Fruit fly (Drosophila melanogaster) whole organism, embryonic: ENCODE data around the gene CG34001.

Experiments
- Awh ChIP-seq: fragments of 200-800 bp; sonication (Bioruptor generic); IDR thresholded peaks from 2 replicates; pipeline ENCODE4, ENCODE4 v1.3.6; 2022; ENCODE audit warnings: missing biosample characterization, missing genetic modification characterization
- B-H2 ChIP-seq: fragments of 200-800 bp; sonication (Bioruptor generic); optimal IDR thresholded peaks from 2 replicates; lab custom pipeline; 2018; ENCODE audit warnings: missing biosample characterization, mild to moderate bottlenecking, missing genetic modification characterization
- CG10543 ChIP-seq: fragments of 200-800 bp; sonication (Bioruptor generic); optimal IDR thresholded peaks from 3 replicates; lab custom pipeline; 2017; ENCODE audit warnings: missing biosample characterization, mild to moderate bottlenecking, missing genetic modification characterization, moderate library complexity
- CG13894 ChIP-seq: fragments of 200-800 bp; sonication (Bioruptor generic); optimal IDR thresholded peaks from 3 replicates; lab custom pipeline; 2018; ENCODE audit warnings: missing biosample characterization, mild to moderate bottlenecking, missing genetic modification characterization, moderate library complexity
- CG14441 ChIP-seq: fragments of 200-800 bp; sonication (Bioruptor generic); IDR thresholded peaks from 2 replicates; pipeline ENCODE4 v1.3.6; 2022; ENCODE audit warnings: missing biosample characterization, missing genetic modification characterization
- CG14667 ChIP-seq: fragments of 200-800 bp; sonication (Bioruptor generic); IDR thresholded peaks from 2 replicates; pipeline ENCODE4 v1.3.6; 2022; ENCODE audit warnings: missing biosample characterization, missing genetic modification characterization
- CG2129 ChIP-seq: fragments of 200-800 bp; sonication (Bioruptor generic); IDR thresholded peaks from 2 replicates; pipeline ENCODE4 v1.3.6; 2022; ENCODE audit warnings: missing biosample characterization, missing genetic modification characterization; ENCODE audit not compliant: partially characterized antibody
- CG32772 ChIP-seq: fragments of 200-800 bp; sonication (Bioruptor generic); IDR thresholded peaks from 2 replicates; pipeline ENCODE4 v1.3.6; 2022; ENCODE audit warnings: missing biosample characterization, missing genetic modification characterization
- CG33557 ChIP-seq: fragments of 200-800 bp; sonication (Bioruptor generic); optimal IDR thresholded peaks from 2 replicates; lab custom pipeline; 2019; ENCODE audit warnings: missing biosample characterization, mild to moderate bottlenecking, missing genetic modification characterization, moderate library complexity
- CG4424 ChIP-seq: fragments of 200-800 bp; sonication (Bioruptor generic); optimal IDR thresholded peaks from 3 replicates; lab custom pipeline; 2016; ENCODE audit warnings: missing biosample characterization, missing genetic modification characterization
- CG4707 ChIP-seq: fragments of 200-800 bp; sonication (Bioruptor generic); optimal IDR thresholded peaks from 2 replicates; lab custom pipeline; 2018; ENCODE audit warnings: missing biosample characterization, mild to moderate bottlenecking, missing genetic modification characterization, moderate library complexity
- CG5245 ChIP-seq: fragments of 200-800 bp; sonication (Bioruptor generic); optimal IDR thresholded peaks from 3 replicates; lab custom pipeline; 2016; ENCODE audit warnings: missing biosample characterization, missing genetic modification characterization
- CG7786 ChIP-seq: fragments of 200-800 bp; sonication (Bioruptor generic); optimal IDR thresholded peaks from 2 replicates; lab custom pipeline; 2016; ENCODE audit warnings: missing biosample characterization, missing genetic modification characterization
- CG7928 ChIP-seq: fragments of 200-800 bp; sonication (Bioruptor generic); optimal IDR thresholded peaks from 2 replicates; lab custom pipeline; 2017; ENCODE audit warnings: missing biosample characterization, mild to moderate bottlenecking, missing genetic modification characterization
- CG8765 ChIP-seq: fragments of 200-800 bp; sonication (Bioruptor generic); IDR thresholded peaks from 2 replicates; pipeline ENCODE4 v1.3.6; 2022; ENCODE audit warnings: missing biosample characterization, missing genetic modification characterization
- CG8944 ChIP-seq: fragments of 200-800 bp; sonication (Bioruptor generic); optimal IDR thresholded peaks from 3 replicates; lab custom pipeline; 2016; ENCODE audit warnings: missing biosample characterization, missing genetic modification characterization
- CG9797 ChIP-seq: fragments of 200-800 bp; sonication (Bioruptor generic); optimal IDR thresholded peaks from 3 replicates; lab custom pipeline; 2018; ENCODE audit warnings: missing biosample characterization, mild to moderate bottlenecking, missing genetic modification characterization
- CG9932 ChIP-seq: fragments of 200-800 bp; sonication (Bioruptor generic); IDR thresholded peaks from 2 replicates; pipeline ENCODE4 v1.3.6; 2022; ENCODE audit warnings: missing biosample characterization, missing genetic modification characterization
- CrebB ChIP-seq: fragments of 200-800 bp; sonication (Bioruptor generic); optimal IDR thresholded peaks from 3 replicates; lab custom pipeline; 2018; ENCODE audit warnings: missing biosample characterization, mild to moderate bottlenecking, missing genetic modification characterization
- Dek ChIP-seq: fragments of 200-800 bp; sonication (Bioruptor generic); optimal IDR thresholded peaks from 3 replicates; lab custom pipeline; 2019; ENCODE audit warnings: missing biosample characterization, mild to moderate bottlenecking, missing genetic modification characterization, moderate library complexity
- Dfd ChIP-seq, 2 experiments: fragments of >200 bp; optimal IDR thresholded peaks; 2 replicates each; lab custom pipeline; 2017; ENCODE audit warnings: missing biosample characterization in 2 of 2, missing genetic modification characterization in 2 of 2
- Drgx ChIP-seq: fragments of 200-800 bp; sonication (Bioruptor generic); IDR thresholded peaks from 2 replicates; pipeline ENCODE4 v1.3.6; 2022; ENCODE audit warnings: missing biosample characterization, missing genetic modification characterization
- GATAe ChIP-seq: fragments of 200-800 bp; sonication (Bioruptor generic); conservative IDR thresholded peaks from 2 replicates; pipeline ENCODE4 v1.3.6; 2022; ENCODE audit warnings: missing biosample characterization, missing genetic modification characterization
- Hr78 ChIP-seq, 2 experiments: fragments of 200-800 bp in 1 of 2; fragments of >200 bp in 1 of 2; sonication (Bioruptor generic) in 1 of 2; optimal IDR thresholded peaks; 2 replicates each; lab custom pipeline; 2017 to 2019; ENCODE audit warnings: missing biosample characterization in 2 of 2, missing genetic modification characterization in 2 of 2, mild to moderate bottlenecking in 1 of 2, moderate library complexity in 1 of 2
- MESR4 ChIP-seq: fragments of 200-800 bp; sonication (Bioruptor generic); optimal IDR thresholded peaks from 2 replicates; lab custom pipeline; 2018; ENCODE audit warnings: missing biosample characterization, mild to moderate bottlenecking, missing genetic modification characterization, moderate library complexity
- MTF-1 ChIP-seq: fragments of 200-800 bp; sonication (Bioruptor generic); optimal IDR thresholded peaks from 2 replicates; lab custom pipeline; 2018; ENCODE audit warnings: missing biosample characterization, mild to moderate bottlenecking, missing genetic modification characterization, borderline replicate concordance
- Myb ChIP-seq: fragments of 200-800 bp; sonication (Bioruptor generic); optimal IDR thresholded peaks from 2 replicates; lab custom pipeline; 2016; ENCODE audit warnings: missing biosample characterization, missing genetic modification characterization
- Opbp ChIP-seq: fragments of 200-800 bp; sonication (Bioruptor generic); IDR thresholded peaks from 3 replicates; pipeline ENCODE4 v1.3.6; 2022; ENCODE audit warnings: missing biosample characterization, missing genetic modification characterization; ENCODE audit not compliant: partially characterized antibody
- Sox102F ChIP-seq: fragments of 200-800 bp; sonication (Bioruptor generic); optimal IDR thresholded peaks from 2 replicates; lab custom pipeline; 2018; ENCODE audit warnings: missing biosample characterization, mild to moderate bottlenecking, missing genetic modification characterization, moderate library complexity
- YL-1 ChIP-seq: fragments of 200-800 bp; sonication (Bioruptor generic); optimal IDR thresholded peaks from 3 replicates; lab custom pipeline; 2017; ENCODE audit warnings: missing biosample characterization, mild to moderate bottlenecking, missing genetic modification characterization
- ase ChIP-seq: fragments of 200-800 bp; sonication (Bioruptor generic); IDR thresholded peaks from 3 replicates; pipeline ENCODE4 v1.3.6; 2022; ENCODE audit warnings: missing biosample characterization, missing genetic modification characterization
- cg ChIP-seq: fragments of 200-800 bp; sonication (Bioruptor generic); optimal IDR thresholded peaks from 3 replicates; lab custom pipeline; 2019; ENCODE audit warnings: missing biosample characterization, mild to moderate bottlenecking, missing genetic modification characterization, moderate library complexity
- crp ChIP-seq, 2 experiments: fragments of 200-800 bp; sonication (Bioruptor generic); optimal IDR thresholded peaks; 2 replicates in 1 of 2; 3 replicates in 1 of 2; lab custom pipeline; 2017; ENCODE audit warnings: missing biosample characterization in 2 of 2, missing genetic modification characterization in 2 of 2, mild to moderate bottlenecking in 1 of 2, moderate library complexity in 1 of 2
- danr ChIP-seq: fragments of 200-800 bp; sonication (Bioruptor generic); IDR thresholded peaks from 2 replicates; pipeline ENCODE4 v1.3.6; 2022; ENCODE audit warnings: missing biosample characterization, missing genetic modification characterization
- dati ChIP-seq: fragments of 200-800 bp; sonication (Bioruptor generic); IDR thresholded peaks from 2 replicates; pipeline ENCODE4 v1.3.6; 2022; ENCODE audit warnings: missing biosample characterization, missing genetic modification characterization
- dimm ChIP-seq: fragments of 200-800 bp; sonication (Bioruptor generic); IDR thresholded peaks from 2 replicates; pipeline ENCODE4 v1.3.6; 2022; ENCODE audit warnings: missing biosample characterization, missing genetic modification characterization
- disco-r ChIP-seq: fragments of 200-800 bp; sonication (Bioruptor generic); optimal IDR thresholded peaks from 2 replicates; lab custom pipeline; 2016; ENCODE audit warnings: missing biosample characterization, missing genetic modification characterization
- ftz-f1 ChIP-seq: fragments of 200-800 bp; sonication (Bioruptor generic); optimal IDR thresholded peaks from 2 replicates; lab custom pipeline; 2016; ENCODE audit warnings: missing biosample characterization, missing genetic modification characterization
- grau ChIP-seq: fragments of 200-800 bp; optimal IDR thresholded peaks from 3 replicates; lab custom pipeline; 2019; ENCODE audit warnings: missing biosample characterization, mild to moderate bottlenecking, missing genetic modification characterization, moderate library complexity
- hth ChIP-seq: fragments of >200 bp; optimal IDR thresholded peaks from 2 replicates; lab custom pipeline; 2017; ENCODE audit warnings: inconsistent platforms
- kah ChIP-seq: fragments of 200-800 bp; sonication (Bioruptor generic); optimal IDR thresholded peaks from 2 replicates; lab custom pipeline; 2018; ENCODE audit warnings: missing biosample characterization, mild to moderate bottlenecking, missing genetic modification characterization
- lab ChIP-seq: fragments of 200-800 bp; sonication (Bioruptor generic); optimal IDR thresholded peaks from 3 replicates; lab custom pipeline; 2017; ENCODE audit warnings: missing biosample characterization, missing genetic modification characterization, mild to moderate bottlenecking, moderate library complexity, missing genetic modification reagents
- maf-S ChIP-seq: fragments of 200-800 bp; sonication (Bioruptor generic); optimal IDR thresholded peaks from 2 replicates; lab custom pipeline; 2016; ENCODE audit warnings: missing biosample characterization, missing genetic modification characterization
- pnt ChIP-seq: fragments of 200-800 bp; sonication (Bioruptor generic); optimal IDR thresholded peaks from 3 replicates; lab custom pipeline; 2016; ENCODE audit warnings: missing biosample characterization, missing genetic modification characterization
- repo ChIP-seq: fragments of 200-800 bp; sonication (Bioruptor generic); optimal IDR thresholded peaks from 2 replicates; lab custom pipeline; 2016; ENCODE audit warnings: missing biosample characterization, missing genetic modification characterization
- run ChIP-seq: fragments of 200-800 bp; sonication (Bioruptor generic); optimal IDR thresholded peaks from 3 replicates; lab custom pipeline; 2018; ENCODE audit warnings: missing biosample characterization, mild to moderate bottlenecking, missing genetic modification characterization
- schlank ChIP-seq: fragments of 200-800 bp; sonication (Bioruptor generic); optimal IDR thresholded peaks from 2 replicates; lab custom pipeline; 2018; ENCODE audit warnings: missing biosample characterization, mild to moderate bottlenecking, missing genetic modification characterization
- sqz ChIP-seq: fragments of 200-800 bp; sonication (Bioruptor generic); optimal IDR thresholded peaks from 3 replicates; lab custom pipeline; 2018; ENCODE audit warnings: missing biosample characterization, mild to moderate bottlenecking, missing genetic modification characterization
- tin ChIP-seq: fragments of 200-800 bp; sonication (Bioruptor generic); optimal IDR thresholded peaks from 3 replicates; lab custom pipeline; 2016; ENCODE audit warnings: missing biosample characterization, missing genetic modification characterization
- usp ChIP-seq: fragments of >200 bp; optimal IDR thresholded peaks from 2 replicates; lab custom pipeline; 2017; ENCODE audit warnings: missing biosample characterization, missing genetic modification characterization
- zfh2 ChIP-seq: fragments of 200-800 bp; sonication (Bioruptor generic); optimal IDR thresholded peaks from 2 replicates; lab custom pipeline; 2016; ENCODE audit warnings: missing biosample characterization, missing genetic modification characterization

The CG34001 gene

dm6 chr3L:10679711-10680154 is 48.9 kb downstream of the CG34001 start (continued):
- TF ChIP-seq Hr78 (GFP tag; optimal IDR thresholded peaks at IDR 0.05; lab: Kevin White, UChicago) (no peak), MESR4 (GFP tag; lab: Kevin White, UChicago) (no peak), Sox102F (GFP tag; lab: Kevin White, UChicago) (peak; percentile 49), CG2129 (GFP tag; lab: Robert Waterston, UW) (no peak), tin (GFP tag; lab: Kevin White, UChicago) (no peak), pnt (GFP tag; lab: Kevin White, UChicago) (no peak), CG8765 (no peak), grau (tag; lab: Kevin White, UChicago) (no peak), dimm (GFP tag; lab: Robert Waterston, UW) (no peak), Myb (no peak), CrebB (tag; lab: Kevin White, UChicago) (peak; percentile 18), lab (GFP tag; lab: Kevin White, UChicago) (peak; percentile 57), zfh2 (GFP tag; lab: Kevin White, UChicago) (no peak), disco-r (GFP tag; lab: Kevin White, UChicago) (no peak), schlank (peak; percentile 37), crp (GFP tag; optimal IDR thresholded peaks at IDR 0.05; lab: Kevin White, UChicago) (peak in 1 of 2 experiments; percentile 36), YL-1 (GFP tag; lab: Kevin White, UChicago) (no peak), cg (GFP tag; lab: Kevin White, UChicago) (no peak), sqz (GFP tag; lab: Kevin White, UChicago) (peak; percentile 47), run (tag; lab: Kevin White, UChicago) (no peak), repo (GFP tag; lab: Kevin White, UChicago) (no peak), hth (lab: Kevin White, UChicago) (no peak), CG4707 (GFP tag; lab: Kevin White, UChicago) (peak; percentile 2), CG32772 (no peak), Awh (GFP tag; lab: Robert Waterston, UW) (peak; percentile 21; the same call in 1 of the 2 replicates), Dfd (GFP tag; optimal IDR thresholded peaks at IDR 0.05; lab: Kevin White, UChicago) (no peak), usp (no peak), CG14441 (GFP tag; lab: Robert Waterston, UW) (peak; percentile 40; the same call in 1 of the 2 replicates), kah (no peak), maf-S (no peak), CG9932 (no peak), CG33557 (GFP tag; lab: Kevin White, UChicago) (no peak), Drgx (no peak; the same call in 1 of the 2 replicates), CG13894 (no peak), CG7786 (GFP tag; lab: Kevin White, UChicago) (no peak), Dek (peak; percentile 9), CG4424 (no peak), dati (no peak), CG9797 (no peak), CG14667 (GFP tag; lab: Robert Waterston, UW) (no peak), CG8944 (GFP tag; lab: Kevin White, UChicago) (no peak), danr (GFP tag; lab: Robert Waterston, UW) (no peak), GATAe (GFP tag; lab: Robert Waterston, UW) (no peak), B-H2 (GFP tag; lab: Kevin White, UChicago) (peak; percentile 21), MTF-1 (GFP tag; lab: Kevin White, UChicago) (no peak), ase (GFP tag; lab: Robert Waterston, UW) (no peak), ftz-f1 (GFP tag; lab: Kevin White, UChicago) (no peak), CG7928 (GFP tag; lab: Kevin White, UChicago) (no peak), Opbp (GFP tag; lab: Robert Waterston, UW) (no peak), CG5245 (GFP tag; lab: Kevin White, UChicago) (no peak), CG10543 (peak; percentile 62)
